Fruit fly (Drosophila melanogaster): ENCODE data around the gene PK2-R2.

Gene PK2-R2

DNA sequence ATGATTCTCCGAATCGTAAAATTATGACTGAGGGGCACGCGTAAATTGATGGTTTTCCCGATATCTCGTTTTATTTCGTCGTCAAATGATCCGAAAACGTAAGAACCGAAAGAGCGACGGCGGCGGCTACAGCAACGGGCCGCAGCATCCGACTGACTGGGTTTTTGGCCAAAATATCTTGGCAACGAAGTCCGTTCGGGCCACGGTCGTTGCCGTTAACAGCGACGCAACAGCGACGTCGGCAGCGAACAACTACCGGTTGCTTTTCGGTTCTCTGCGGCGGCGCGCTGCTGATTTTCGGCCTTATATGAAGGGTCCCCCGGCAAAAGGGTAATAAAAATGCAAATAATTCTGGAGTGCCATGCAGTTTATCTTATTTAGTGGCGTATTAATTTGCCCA, at the start of gene PK2-R2:
Gene PK2-R2, minus strand, starts transcription at position 160 of the 400 bp plus-strand sequence.
- no peak for TF ChIP-seq CG17801 (GFP tag; optimal IDR thresholded peaks at IDR 0.05; ENCODE audit: partially characterized antibody)

DNA sequence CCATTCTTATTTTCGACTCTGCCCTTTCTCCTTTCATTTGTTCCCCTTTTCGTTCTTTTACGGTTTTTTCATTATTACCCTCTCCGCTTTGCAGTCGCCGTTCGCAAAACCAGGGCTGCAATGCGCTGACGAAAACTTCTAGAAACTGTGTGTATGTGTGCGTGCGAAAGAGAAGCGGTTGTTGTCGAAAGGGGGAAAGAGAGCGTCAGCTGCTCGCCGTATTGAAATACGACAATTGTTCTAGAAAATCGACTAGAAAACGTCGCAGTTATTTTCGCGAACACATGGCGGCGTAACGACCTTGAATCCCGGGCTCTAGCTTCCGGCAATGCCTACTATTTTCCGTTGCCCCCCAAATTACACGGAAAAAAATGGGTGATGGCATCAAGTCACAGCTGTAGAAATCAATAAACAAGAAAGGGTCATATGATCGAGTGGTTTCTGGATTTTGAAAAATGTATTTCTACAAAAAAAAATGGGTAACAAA, 48.7 kb upstream of the PK2-R2 start:
- peak; percentile 48 for TF ChIP-seq CG17801 (GFP tag; optimal IDR thresholded peaks at IDR 0.05; ENCODE audit: partially characterized antibody)

DNA sequence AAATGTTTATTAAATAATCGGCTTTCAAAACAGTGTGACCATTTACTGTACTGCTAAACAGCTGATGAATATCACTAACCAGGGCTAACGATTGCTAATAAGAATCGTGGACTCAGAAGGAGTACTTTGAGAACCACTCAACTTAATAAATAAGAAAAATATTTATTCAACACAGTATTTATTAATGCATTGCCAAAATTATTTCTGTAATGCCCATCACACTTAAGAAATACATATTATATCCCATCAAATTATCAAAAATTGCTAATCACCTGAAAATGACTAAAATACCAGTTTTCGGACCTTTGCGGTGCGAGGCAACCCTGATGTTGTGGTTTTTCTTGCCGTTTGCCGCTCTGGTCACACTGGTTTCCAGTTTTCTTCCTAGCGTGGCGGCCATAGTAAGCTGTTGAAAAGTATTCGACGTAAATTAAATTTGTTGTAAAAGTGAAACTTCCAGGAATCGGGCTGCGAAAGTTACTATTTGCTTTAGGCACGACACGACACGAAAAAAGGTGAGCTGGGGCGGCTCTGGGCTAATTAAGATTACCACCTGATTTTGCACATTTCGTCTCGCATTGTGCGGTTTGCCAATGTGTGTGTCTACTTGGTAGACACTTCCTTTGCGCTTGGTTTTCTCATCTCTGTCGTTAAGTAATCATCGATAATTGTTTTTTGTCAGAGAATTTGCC, 47.9 kb upstream of the PK2-R2 start, which contains the start of the genes mRpS21 and Droj2:
Gene mRpS21, minus strand, starts transcription at position 66 of the 692 bp plus-strand sequence.
Gene Droj2, plus strand, starts transcription at position 363 of the 692 bp plus-strand sequence.
- TF ChIP-seq CG17801 (GFP tag; optimal IDR thresholded peaks at IDR 0.05; ENCODE audit: partially characterized antibody): peak; percentile 27

DNA sequence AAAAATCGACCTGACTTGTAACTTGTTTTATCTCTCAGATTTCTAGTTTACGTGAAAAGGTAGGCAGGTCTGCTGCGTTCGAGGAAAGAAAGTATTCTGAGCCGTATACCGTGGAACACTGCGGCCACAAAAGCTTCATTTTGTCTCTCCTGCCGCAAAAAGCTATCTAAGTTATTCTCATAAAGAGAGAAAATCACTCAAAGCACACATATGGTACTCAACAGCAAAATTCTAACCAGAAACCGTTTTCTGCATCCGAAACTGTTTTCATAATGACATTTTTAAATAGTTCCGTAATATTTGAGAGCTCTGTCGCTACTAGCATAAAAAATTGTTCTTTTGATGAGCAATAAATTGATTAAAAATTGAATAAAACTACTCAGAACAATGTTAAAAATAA, 45.7 kb upstream of the PK2-R2 start, which contains the start of the genes CG9813 and CG8870:
Gene CG9813, minus strand, starts transcription at position 101 of the 400 bp plus-strand sequence.
Gene CG8870, plus strand, starts transcription at position 168 of the 400 bp plus-strand sequence.
- no peak for TF ChIP-seq CG17801 (GFP tag; optimal IDR thresholded peaks at IDR 0.05; ENCODE audit: partially characterized antibody)

DNA sequence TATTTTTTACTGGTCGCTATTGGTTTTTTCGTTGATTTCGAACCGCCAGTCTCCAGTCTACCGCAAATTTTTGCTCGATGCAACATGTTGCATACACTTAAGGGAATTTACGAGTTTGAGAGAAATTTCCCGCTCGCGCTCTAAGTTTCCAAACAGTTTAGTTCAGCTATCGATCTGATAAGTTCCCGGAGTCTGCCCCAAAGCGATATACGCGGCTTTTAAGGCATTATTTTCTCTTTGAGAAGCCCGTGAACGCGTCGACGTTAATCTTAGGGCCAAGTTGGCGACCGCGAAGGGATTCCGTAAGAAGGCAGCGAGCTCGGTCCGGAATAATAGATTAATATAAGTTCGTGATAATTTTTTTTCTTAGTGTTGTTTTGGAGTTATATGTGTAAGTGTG, 40.9 kb upstream of the PK2-R2 start:
- no peak for TF ChIP-seq CG17801 (GFP tag; optimal IDR thresholded peaks at IDR 0.05; ENCODE audit: partially characterized antibody)

DNA sequence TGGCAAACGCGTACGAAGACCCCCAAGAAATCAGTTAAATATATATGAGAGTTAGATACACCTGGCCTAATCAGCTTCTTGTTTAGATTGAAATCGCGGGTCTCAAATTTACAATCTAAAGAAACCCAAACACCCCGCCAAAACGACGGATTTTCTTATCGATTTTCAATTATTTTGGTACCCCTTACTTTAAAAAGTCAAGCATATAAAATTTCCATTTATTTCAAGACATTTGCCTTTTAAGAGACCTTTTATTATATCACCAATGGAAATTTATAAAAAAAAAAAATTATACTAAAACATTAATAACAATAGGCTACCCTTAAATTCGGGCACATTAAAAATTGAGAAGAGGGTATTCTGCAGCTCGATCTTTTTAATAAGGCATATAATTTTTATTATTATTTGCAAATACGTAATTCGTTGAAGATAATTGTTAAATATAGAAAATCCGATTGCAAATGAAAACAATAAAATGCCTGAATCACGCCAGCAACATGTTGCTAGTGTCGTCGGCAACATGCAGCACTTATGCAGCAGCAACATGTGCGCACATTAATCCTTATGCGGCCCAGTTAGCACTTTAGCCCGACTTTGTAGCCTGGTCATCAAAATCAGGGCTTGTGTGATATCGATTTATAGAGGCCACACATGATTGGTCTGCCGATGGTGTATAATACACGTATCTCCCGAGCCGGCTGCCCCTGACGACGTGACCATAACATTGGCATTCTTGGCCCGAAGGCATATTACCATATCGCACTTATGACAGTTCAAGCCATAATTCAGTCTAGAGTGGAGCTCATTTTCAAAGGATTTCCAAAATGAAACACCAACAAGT, 38.1 kb upstream of the PK2-R2 start, which contains the start of the genes Lip3 and CG34309:
Gene Lip3, minus strand, starts transcription at position 65 of the 841 bp plus-strand sequence.
Gene CG34309, plus strand, starts transcription at position 791 of the 841 bp plus-strand sequence.
- TF ChIP-seq CG17801 (GFP tag; optimal IDR thresholded peaks at IDR 0.05; ENCODE audit: partially characterized antibody): no peak

DNA sequence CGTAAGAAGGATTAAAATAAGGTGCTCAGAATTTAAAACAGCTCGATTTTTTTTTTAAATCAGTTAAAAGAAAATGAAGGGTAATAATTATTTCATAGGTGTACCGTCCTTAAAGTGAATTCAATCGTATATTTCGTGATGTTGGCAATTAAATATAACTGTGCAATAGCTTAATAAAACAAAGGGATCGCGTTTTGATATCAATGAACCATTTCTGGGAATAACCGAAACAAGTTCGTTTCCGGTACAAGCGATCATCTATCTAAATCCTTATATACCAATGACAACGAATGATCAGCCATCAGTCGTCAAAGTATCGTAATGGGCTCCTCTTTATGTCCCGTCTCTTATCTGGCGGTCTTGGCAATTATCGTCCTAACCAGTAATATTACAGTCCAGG, 35.4 kb upstream of the PK2-R2 start, which contains the start of gene CheA87a:
Gene CheA87a, plus strand, starts transcription at position 301 of the 400 bp plus-strand sequence.
- no peak for TF ChIP-seq CG17801 (GFP tag; optimal IDR thresholded peaks at IDR 0.05; ENCODE audit: partially characterized antibody)

DNA sequence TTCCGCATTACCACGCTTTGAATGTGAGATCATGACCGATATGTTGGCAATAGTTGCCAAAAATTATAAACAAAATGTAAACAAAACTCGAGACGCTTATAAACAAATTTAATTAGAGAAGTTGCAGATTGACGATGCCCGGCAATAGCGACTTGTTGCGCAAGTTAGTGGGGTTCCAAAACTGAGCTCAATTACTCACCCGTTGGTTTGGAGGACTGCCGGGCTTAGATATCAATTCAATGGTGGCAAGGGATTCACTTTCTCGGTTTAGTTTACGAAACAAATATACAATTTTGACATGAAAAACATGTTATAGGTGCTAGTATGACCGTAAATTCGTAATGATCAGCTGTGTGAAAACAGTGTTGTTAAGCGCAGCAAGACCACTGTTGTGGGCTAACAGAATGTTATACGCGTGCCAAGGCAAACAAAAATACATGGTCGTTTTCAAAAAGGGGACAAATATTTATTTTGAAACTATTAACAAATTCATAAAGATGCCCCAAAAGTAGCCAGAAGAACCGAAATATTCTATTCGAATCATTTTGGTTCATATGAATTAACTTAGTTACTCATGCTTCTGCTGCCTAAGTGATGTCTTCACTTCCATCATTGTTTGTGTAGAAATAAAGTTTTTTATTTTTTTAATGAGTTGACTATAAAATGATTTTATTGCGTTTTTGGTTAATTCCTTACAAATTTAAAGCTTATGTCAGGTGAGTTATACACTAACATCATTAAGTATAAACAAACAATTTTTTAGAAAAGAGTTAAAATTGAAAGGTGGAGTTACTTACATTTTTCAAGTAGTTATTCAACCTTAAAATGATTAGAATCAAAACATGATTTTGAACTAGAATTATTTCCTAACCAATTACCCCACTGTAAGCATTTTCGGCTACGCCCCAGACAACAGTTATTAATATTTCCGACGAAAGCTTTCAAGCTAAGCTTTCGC, 32.9 kb upstream of the PK2-R2 start, which contains the start of gene Elp6:
Gene Elp6, minus strand, starts transcription at position 350 of the 958 bp plus-strand sequence.
- TF ChIP-seq CG17801 (GFP tag; optimal IDR thresholded peaks at IDR 0.05; ENCODE audit: partially characterized antibody): peak; percentile 36

DNA sequence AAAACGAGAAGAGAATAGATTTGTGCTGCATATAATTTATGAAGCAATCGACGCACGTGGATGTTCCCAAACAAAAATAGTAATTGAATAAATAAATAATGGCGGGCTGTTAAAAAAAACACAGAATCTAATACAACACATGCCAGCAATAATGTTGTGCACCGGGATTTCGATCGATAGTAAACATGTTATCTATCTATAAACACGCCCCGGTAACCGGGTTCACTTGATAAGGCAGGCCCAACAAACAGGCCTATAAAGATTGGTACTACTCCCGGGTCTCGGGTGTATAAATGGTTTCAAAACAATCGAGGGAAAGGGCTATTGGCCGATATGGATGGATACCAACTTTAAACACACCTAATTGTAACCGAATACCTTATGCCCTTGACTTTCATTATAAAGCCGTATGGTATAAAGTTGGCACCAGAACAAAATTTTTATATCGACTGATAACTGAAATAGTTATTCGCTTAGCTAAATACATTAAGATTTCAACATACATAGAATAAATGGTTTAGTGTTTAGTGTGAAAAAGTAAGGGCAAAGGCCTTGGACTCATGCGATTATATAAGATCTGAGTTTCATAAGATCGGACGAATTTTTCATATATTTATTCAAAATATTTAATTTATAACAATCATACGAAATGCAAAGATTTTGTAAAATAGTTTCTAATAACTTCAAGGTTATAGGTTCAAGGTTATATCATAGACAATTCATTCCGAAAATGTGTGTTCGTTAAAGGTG, 31.9 kb upstream of the PK2-R2 start:
- no peak for TF ChIP-seq CG17801 (GFP tag; optimal IDR thresholded peaks at IDR 0.05; ENCODE audit: partially characterized antibody)

DNA sequence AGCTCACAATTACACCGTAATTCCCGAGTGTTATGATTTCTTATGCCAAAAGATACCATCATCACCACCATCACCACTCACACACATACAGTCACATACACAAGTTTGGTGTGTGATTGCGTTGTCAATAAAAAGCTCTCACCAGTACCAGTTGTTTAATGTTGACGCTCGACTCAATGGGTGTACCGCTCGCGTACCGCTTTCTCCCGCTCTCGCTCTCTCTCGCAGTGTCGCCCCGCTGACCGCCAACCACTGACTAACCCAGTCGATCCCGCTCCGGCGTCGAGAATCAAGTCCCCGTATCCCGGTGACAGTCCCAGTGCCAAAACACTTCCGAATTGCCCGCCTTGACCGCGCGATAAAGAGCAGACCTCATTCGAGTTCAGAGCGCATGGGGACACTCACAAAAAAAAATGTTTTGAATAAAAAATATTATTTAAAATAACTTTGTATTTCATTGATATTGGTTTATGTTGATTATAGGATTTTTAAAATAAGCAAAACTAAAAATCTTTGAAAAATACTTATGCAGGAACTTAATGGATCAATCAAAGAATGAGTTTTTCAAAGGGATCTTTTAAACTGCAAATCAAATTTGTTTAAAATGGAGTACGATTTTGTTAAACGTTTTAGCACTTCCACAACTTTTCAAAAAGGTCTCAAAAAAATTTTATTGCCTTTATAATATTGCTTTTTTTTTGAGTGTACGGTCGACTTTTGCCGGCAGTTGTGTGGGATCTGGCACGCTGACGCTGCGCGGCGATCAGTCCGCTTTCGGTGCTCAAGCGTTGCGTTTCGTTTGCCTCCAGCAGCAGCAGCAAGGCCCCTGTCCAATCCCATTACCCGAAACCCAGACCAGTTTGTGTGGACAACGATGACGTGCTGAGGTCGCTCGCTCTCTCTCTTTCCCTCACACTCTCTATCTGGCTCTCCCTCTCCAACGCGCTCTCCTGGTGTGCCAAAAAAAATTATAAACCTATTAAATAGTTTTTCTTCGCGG, 30.5 kb upstream of the PK2-R2 start, which contains the start of gene Dic1:
Gene Dic1, plus strand, starts transcription at position 764 of the 1,000 bp plus-strand sequence.
- TF ChIP-seq CG17801 (GFP tag; optimal IDR thresholded peaks at IDR 0.05; ENCODE audit: partially characterized antibody): peak; percentile 95

DNA sequence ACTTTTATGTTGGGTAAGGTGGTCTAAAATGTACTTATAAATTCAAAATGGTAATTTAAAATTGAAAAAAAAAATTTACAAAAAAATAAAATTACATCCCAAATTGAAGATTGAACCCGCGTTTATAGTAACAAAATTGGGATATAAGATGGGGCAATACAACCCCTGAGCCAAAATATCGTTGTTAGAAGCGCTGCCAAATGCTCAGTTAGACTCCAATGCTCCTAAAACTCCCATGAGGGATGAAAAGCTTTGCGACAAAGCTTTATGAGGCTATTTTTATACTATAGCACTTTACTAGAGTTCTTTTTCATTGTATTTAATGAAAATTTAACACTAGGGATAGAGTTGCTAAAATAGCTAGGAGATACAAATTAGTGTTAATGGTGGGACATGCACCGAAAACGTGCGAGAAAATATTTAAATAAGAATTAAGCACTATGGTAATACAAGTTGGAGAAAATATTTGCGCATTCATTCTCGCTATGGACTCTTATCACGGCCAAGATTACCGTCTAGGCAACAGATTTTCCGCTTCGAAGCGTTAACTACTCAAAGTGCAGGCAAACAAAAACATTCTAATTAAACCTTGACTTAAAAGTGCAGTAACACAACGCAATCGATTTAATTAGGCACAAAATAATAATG, 29.5 kb upstream of the PK2-R2 start:
- no peak for TF ChIP-seq CG17801 (GFP tag; optimal IDR thresholded peaks at IDR 0.05; ENCODE audit: partially characterized antibody)

DNA sequence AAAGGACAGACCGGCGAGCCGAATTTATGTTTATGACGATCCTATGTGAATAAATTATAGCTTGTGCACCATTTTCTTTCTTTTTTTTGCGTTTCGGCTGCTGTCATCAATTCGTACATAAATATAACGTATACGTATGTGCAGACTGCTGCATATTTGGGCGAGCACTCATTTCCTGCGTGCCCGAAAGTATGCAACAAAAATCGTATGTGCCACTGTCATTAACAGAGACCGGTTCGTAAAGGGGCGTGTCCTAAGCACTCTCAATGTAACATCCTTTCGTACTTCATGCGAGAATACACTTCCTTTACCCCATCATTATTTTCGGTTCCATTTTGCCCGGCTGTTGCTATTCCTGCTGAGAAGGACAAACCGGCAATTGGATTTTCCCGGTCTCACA, 26.1 kb upstream of the PK2-R2 start:
- no peak for TF ChIP-seq CG17801 (GFP tag; optimal IDR thresholded peaks at IDR 0.05; ENCODE audit: partially characterized antibody)

All from ovary, adult (tissue).